Worm (Caenorhabditis elegans) whole organism, L4 larva: ENCODE data around the gene C06A1.7.
A peak's percentile ranks its signal among the peaks of the same experiment; 100 is the strongest.

Experiments
- F49E8.2 ChIP-seq: sonication (generic microtip); optimal IDR thresholded peaks from 2 replicates; lab custom pipeline; 2016; ENCODE audit warnings: missing compliant biosample characterization, mild to moderate bottlenecking, missing genetic modification characterization, borderline replicate concordance
- R02D3.7 ChIP-seq: fragments of 150-350 bp; sonication (generic microtip); optimal IDR thresholded peaks from 3 replicates; lab custom pipeline; 2014; ENCODE audit warnings: missing biosample characterization, missing genetic modification characterization
- T20F7.1 ChIP-seq: fragments of 200-800 bp; sonication (Bioruptor generic); optimal IDR thresholded peaks from 2 replicates; lab custom pipeline; 2018; ENCODE audit warnings: mild to moderate bottlenecking, missing genetic modification characterization, missing compliant biosample characterization
- T26A8.4 ChIP-seq: fragments of 200-800 bp; sonication (Bioruptor generic); IDR thresholded peaks from 2 replicates; pipeline ENCODE4 v1.3.6; 2022; ENCODE audit warnings: missing genetic modification characterization, missing compliant biosample characterization
- Y75B8A.6 ChIP-seq: fragments of 200-800 bp; sonication (Bioruptor generic); IDR thresholded peaks from 2 replicates; pipeline ENCODE4 v1.3.6; 2022; ENCODE audit warnings: missing genetic modification reagents, missing genetic modification characterization, missing compliant biosample characterization
- ZK337.2 ChIP-seq: fragments of 200-800 bp; sonication (Bioruptor generic); IDR thresholded peaks from 2 replicates; pipeline ENCODE4 v1.3.6; 2022; ENCODE audit warnings: missing genetic modification reagents, missing genetic modification characterization, missing compliant biosample characterization
- aha-1 ChIP-seq: fragments of 150-350 bp; peaks from one replicate; lab custom pipeline; 2014; ENCODE audit warnings: missing biosample characterization, missing genetic modification characterization
- ama-1 ChIP-seq: fragments of 150-350 bp; optimal IDR thresholded peaks from 2 replicates; lab custom pipeline; 2014; ENCODE audit warnings: inconsistent platforms, mixed read lengths
- arid-1 ChIP-seq: fragments of 200-800 bp; sonication (Bioruptor generic); conservative IDR thresholded peaks from 2 replicates; pipeline ENCODE4 v1.3.6; 2022; ENCODE audit warnings: missing genetic modification reagents, missing genetic modification characterization, missing compliant biosample characterization
- ceh-20 ChIP-seq: fragments of 200-800 bp; sonication (Bioruptor generic); IDR thresholded peaks from 2 replicates; pipeline ENCODE4 v1.3.6; 2022; ENCODE audit warnings: missing genetic modification reagents, missing genetic modification characterization, missing compliant biosample characterization
- ceh-82 ChIP-seq: sonication (generic microtip); optimal IDR thresholded peaks from 2 replicates; lab custom pipeline; 2017; ENCODE audit warnings: missing biosample characterization, missing genetic modification characterization
- cey-2 ChIP-seq: sonication (generic microtip); optimal IDR thresholded peaks from 3 replicates; lab custom pipeline; 2017; ENCODE audit warnings: missing genetic modification characterization, mild to moderate bottlenecking, missing compliant biosample characterization, antibody characterized with exemption, borderline replicate concordance; ENCODE audit not compliant: insufficient read depth
- ctbp-1 ChIP-seq: fragments of 200-800 bp; sonication (Bioruptor generic); IDR thresholded peaks from 2 replicates; pipeline ENCODE4 v1.3.6; 2022; ENCODE audit warnings: missing genetic modification reagents, missing genetic modification characterization, missing compliant biosample characterization
- dpl-1 ChIP-seq: fragments of 150-350 bp; optimal IDR thresholded peaks from 2 replicates; lab custom pipeline; 2014; ENCODE audit warnings: missing biosample characterization, missing genetic modification reagents, missing genetic modification characterization
- dve-1 ChIP-seq: sonication (generic microtip); optimal IDR thresholded peaks from 2 replicates; lab custom pipeline; 2017; ENCODE audit warnings: antibody characterized with exemption, mild to moderate bottlenecking, missing genetic modification characterization, missing compliant biosample characterization; ENCODE audit not compliant: insufficient read depth
- egl-43 ChIP-seq: fragments of 200-800 bp; sonication (Bioruptor generic); IDR thresholded peaks from 2 replicates; pipeline ENCODE4 v1.3.6; 2022; ENCODE audit warnings: missing genetic modification reagents, missing genetic modification characterization, missing compliant biosample characterization
- fkh-10 ChIP-seq: fragments of 150-350 bp; optimal IDR thresholded peaks from 2 replicates; lab custom pipeline; 2014; ENCODE audit warnings: missing biosample characterization, missing genetic modification reagents, missing genetic modification characterization
- hlh-30 ChIP-seq: sonication (generic microtip); optimal IDR thresholded peaks from 2 replicates; lab custom pipeline; 2017; ENCODE audit warnings: antibody characterized with exemption, mild to moderate bottlenecking, missing genetic modification characterization, missing compliant biosample characterization; ENCODE audit not compliant: insufficient read depth
- hmg-1.1 ChIP-seq: fragments of 200-800 bp; sonication (Bioruptor generic); IDR thresholded peaks from 2 replicates; pipeline ENCODE4 v1.3.6; 2022; ENCODE audit warnings: missing genetic modification reagents, missing genetic modification characterization, missing compliant biosample characterization
- jun-1 ChIP-seq: fragments of 150-350 bp; optimal IDR thresholded peaks from 2 replicates; lab custom pipeline; 2014; ENCODE audit warnings: missing biosample characterization, missing genetic modification reagents, missing genetic modification characterization
- lim-7 ChIP-seq: fragments of 200-800 bp; sonication (Bioruptor generic); IDR thresholded peaks from 2 replicates; pipeline ENCODE4 v1.3.6; 2022; ENCODE audit warnings: missing genetic modification characterization, missing compliant biosample characterization
- lin-1 ChIP-seq: fragments of 200-800 bp; sonication (Bioruptor generic); IDR thresholded peaks from 2 replicates; pipeline ENCODE4 v1.3.6; 2022; ENCODE audit warnings: missing genetic modification reagents, missing genetic modification characterization, missing compliant biosample characterization
- lin-13 ChIP-seq: fragments of 150-350 bp; optimal IDR thresholded peaks from 2 replicates; lab custom pipeline; 2014; ENCODE audit warnings: missing biosample characterization, missing genetic modification reagents, missing genetic modification characterization
- lin-15B ChIP-seq: fragments of 150-350 bp; sonication (generic microtip); optimal IDR thresholded peaks from 3 replicates; lab custom pipeline; 2014; ENCODE audit warnings: missing biosample characterization, missing genetic modification characterization
- lin-38 ChIP-seq: fragments of 200-800 bp; sonication (Bioruptor generic); IDR thresholded peaks from 2 replicates; pipeline ENCODE4 v1.3.6; 2022; ENCODE audit warnings: missing genetic modification reagents, missing genetic modification characterization, missing compliant biosample characterization
- madf-5 ChIP-seq, 2 experiments: fragments of 200-800 bp; sonication (Bioruptor generic); IDR thresholded peaks; 2 replicates each; pipeline ENCODE4 v1.3.6; 2022; ENCODE audit warnings: missing compliant biosample characterization in 2 of 2, missing genetic modification characterization in 2 of 2
- madf-9 ChIP-seq: fragments of 200-800 bp; sonication (Bioruptor generic); conservative IDR thresholded peaks from 2 replicates; pipeline ENCODE4 v1.3.6; 2022; ENCODE audit warnings: missing genetic modification reagents, missing genetic modification characterization, missing compliant biosample characterization
- mxl-2 ChIP-seq: fragments of 200-800 bp; sonication (Bioruptor generic); conservative IDR thresholded peaks from 2 replicates; pipeline ENCODE4 v1.3.6; 2022; ENCODE audit warnings: missing genetic modification reagents, missing genetic modification characterization, missing compliant biosample characterization
- nhr-11 ChIP-seq: fragments of 150-350 bp; optimal IDR thresholded peaks from 2 replicates; lab custom pipeline; 2014; ENCODE audit warnings: missing biosample characterization, missing genetic modification characterization
- nhr-25 ChIP-seq: sonication (generic microtip); optimal IDR thresholded peaks from 2 replicates; lab custom pipeline; 2017; ENCODE audit warnings: missing genetic modification characterization, mild to moderate bottlenecking, missing compliant biosample characterization, antibody characterized with exemption, moderate library complexity, borderline replicate concordance; ENCODE audit not compliant: insufficient read depth
- nhr-6 ChIP-seq: fragments of 150-350 bp; optimal IDR thresholded peaks from 2 replicates; lab custom pipeline; 2014; ENCODE audit warnings: missing biosample characterization, missing genetic modification characterization
- nhr-76 ChIP-seq: fragments of 150-350 bp; optimal IDR thresholded peaks from 2 replicates; lab custom pipeline; 2014; ENCODE audit warnings: missing biosample characterization, missing genetic modification characterization
- pha-4 ChIP-seq, 2 experiments: fragments of 150-350 bp in 1 of 2; fragments of 200-800 bp in 1 of 2; sonication (Bioruptor generic) in 1 of 2; IDR thresholded peaks in 1 of 2; optimal IDR thresholded peaks in 1 of 2; 2 replicates each; pipeline versions ENCODE4 v1.3.6 to Lab custom; 2014 to 2022; ENCODE audit warnings: missing genetic modification characterization in 2 of 2, missing genetic modification reagents in 2 of 2, missing biosample characterization in 1 of 2, missing compliant biosample characterization in 1 of 2
- rbr-2 ChIP-seq: sonication (generic microtip); optimal IDR thresholded peaks from 2 replicates; lab custom pipeline; 2016; ENCODE audit warnings: missing genotype, missing genetic modification characterization, missing compliant biosample characterization
- sdz-12 ChIP-seq: fragments of 200-800 bp; sonication (Bioruptor generic); optimal IDR thresholded peaks from 2 replicates; lab custom pipeline; 2018; ENCODE audit warnings: mild to moderate bottlenecking, missing genetic modification characterization, missing compliant biosample characterization
- set-16 ChIP-seq: fragments of 200-800 bp; sonication (Bioruptor generic); IDR thresholded peaks from 2 replicates; pipeline ENCODE4 v1.3.6; 2022; ENCODE audit warnings: missing genetic modification reagents, missing genetic modification characterization, missing compliant biosample characterization
- snpc-1.2 ChIP-seq: fragments of 200-800 bp; sonication (Bioruptor generic); IDR thresholded peaks from 2 replicates; pipeline ENCODE4 v1.3.6; 2022; ENCODE audit warnings: missing genetic modification reagents, missing genetic modification characterization, missing compliant biosample characterization
- spr-3 ChIP-seq: fragments of 200-800 bp; sonication (Bioruptor generic); optimal IDR thresholded peaks from 2 replicates; lab custom pipeline; 2018; ENCODE audit warnings: mild to moderate bottlenecking, missing genetic modification characterization, missing compliant biosample characterization
- tag-97 ChIP-seq: fragments of 200-800 bp; sonication (Bioruptor generic); IDR thresholded peaks from 2 replicates; pipeline ENCODE4 v1.3.6; 2022; ENCODE audit warnings: missing genetic modification characterization, missing compliant biosample characterization
- zag-1 ChIP-seq: fragments of 150-350 bp; optimal IDR thresholded peaks from 2 replicates; lab custom pipeline; 2014; ENCODE audit warnings: missing biosample characterization, missing genetic modification characterization
- zfp-3 ChIP-seq: fragments of 200-800 bp; sonication (Bioruptor generic); conservative IDR thresholded peaks from 2 replicates; pipeline ENCODE4 v1.3.6; 2022; ENCODE audit warnings: missing genetic modification reagents, missing genetic modification characterization, missing compliant biosample characterization
- zip-2 ChIP-seq: fragments of 150-350 bp; optimal IDR thresholded peaks from 2 replicates; lab custom pipeline; 2014; ENCODE audit warnings: missing biosample characterization, missing genetic modification characterization
- ztf-11 ChIP-seq: fragments of 150-350 bp; optimal IDR thresholded peaks from 2 replicates; lab custom pipeline; 2014; ENCODE audit warnings: missing biosample characterization, missing genetic modification characterization

Gene C06A1.7

ce11 chrII:10544374-10544908, 20.2 kb upstream of the C06A1.7 start (continued):
- TF ChIP-seq ZK337.2 (GFP tag; lab: Robert Waterston, UW) (0 out of 2 replicates have a peak, but pooled peaks have one; percentile 5), R02D3.7 (no peak), Y75B8A.6 (GFP tag; lab: Robert Waterston, UW) (0 out of 2 replicates have a peak, but pooled peaks have one; percentile 38), T26A8.4 (0 out of 2 replicates have a peak, but pooled peaks have one; percentile 9), nhr-6 (no peak), zip-2 (tag; lab: Kevin White, UChicago) (no peak), lim-7 (GFP tag; lab: Robert Waterston, UW) (peak; percentile 2; the same call in 1 of the 2 replicates), dve-1 (tag; lab: Kevin White, UChicago) (peak; percentile 3), rbr-2 (tag; lab: Kevin White, UChicago) (no peak), aha-1 (peak; percentile 94), tag-97 (GFP tag; lab: Robert Waterston, UW) (no peak), set-16 (GFP tag; lab: Robert Waterston, UW) (peak; percentile 38; the same call in 1 of the 2 replicates), ceh-20 (no peak), arid-1 (GFP tag; lab: Robert Waterston, UW) (peak; percentile 5; the same call in 1 of the 2 replicates), nhr-76 (tag; lab: Kevin White, UChicago) (no peak), zag-1 (tag; lab: Kevin White, UChicago) (no peak)

ce11 chrII:10545213-10545612, 19.5 kb upstream of the C06A1.7 start:
- 0 out of 2 replicates have a peak, but pooled peaks have one; percentile 27 for TF ChIP-seq pha-4 (GFP tag; IDR thresholded peaks at IDR 0.05; lab: Robert Waterston, UW)
- TF ChIP-seq pha-4 (tag; optimal IDR thresholded peaks at IDR 0.05; lab: Kevin White, UChicago): no peak
- TF ChIP-seq lin-15B (tag; lab: Kevin White, UChicago): no peak
- TF ChIP-seq lin-13 (GFP tag; lab: Kevin White, UChicago): peak; percentile 69
- TF ChIP-seq ZK337.2 (GFP tag; lab: Robert Waterston, UW): 0 out of 2 replicates have a peak, but pooled peaks have one; percentile 30
- no peak for TF ChIP-seq fkh-10 (GFP tag; lab: Kevin White, UChicago)
- TF ChIP-seq madf-5 (GFP tag; IDR thresholded peaks at IDR 0.05; lab: Robert Waterston, UW): peak in 1 of 2 experiments; percentile 49; a peak in 1 of 4 replicates
- TF ChIP-seq Y75B8A.6 (GFP tag; lab: Robert Waterston, UW): peak; percentile 75; the same call in 1 of the 2 replicates
- TF ChIP-seq ztf-11 (tag; lab: Kevin White, UChicago): no peak
- TF ChIP-seq ceh-82 (tag; lab: Kevin White, UChicago): no peak
- TF ChIP-seq ctbp-1: peak; percentile 36; the same call in 1 of the 2 replicates
- TF ChIP-seq jun-1 (tag; lab: Kevin White, UChicago): no peak
- TF ChIP-seq snpc-1.2 (GFP tag; lab: Robert Waterston, UW): peak; percentile 64; the same call in 1 of the 2 replicates
- TF ChIP-seq madf-9 (GFP tag; lab: Robert Waterston, UW): no peak
- 0 out of 2 replicates have a peak, but pooled peaks have one; percentile 24 for TF ChIP-seq zfp-3
- TF ChIP-seq ama-1: peak; percentile 84
- peak; percentile 23 for TF ChIP-seq F49E8.2 (tag; lab: Kevin White, UChicago)
- TF ChIP-seq dpl-1 (GFP tag; lab: Kevin White, UChicago): no peak
- no peak for TF ChIP-seq mxl-2 (GFP tag; lab: Robert Waterston, UW)
- TF ChIP-seq lim-7 (GFP tag; lab: Robert Waterston, UW): 0 out of 2 replicates have a peak, but pooled peaks have one; percentile 55
- TF ChIP-seq arid-1 (GFP tag; lab: Robert Waterston, UW): peak; percentile 50; the same call in 1 of the 2 replicates
- TF ChIP-seq sdz-12 (GFP tag; lab: Kevin White, UChicago): peak; percentile 68
- TF ChIP-seq cey-2 (tag; lab: Kevin White, UChicago): no peak
- TF ChIP-seq T20F7.1: peak; percentile 2
- 0 out of 2 replicates have a peak, but pooled peaks have one; percentile 5 for TF ChIP-seq hmg-1.1 (GFP tag; lab: Robert Waterston, UW)
- no peak for TF ChIP-seq spr-3
- peak; percentile 99 for TF ChIP-seq aha-1
- peak; percentile 50 for TF ChIP-seq egl-43 (GFP tag; lab: Robert Waterston, UW)
- TF ChIP-seq nhr-6: no peak
- peak; percentile 42; the same call in 1 of the 2 replicates for TF ChIP-seq lin-38 (GFP tag; lab: Robert Waterston, UW)
- no peak for TF ChIP-seq hlh-30 (tag; lab: Kevin White, UChicago)
- TF ChIP-seq nhr-11: no peak
- peak; percentile 15; the same call in 1 of the 2 replicates for TF ChIP-seq lin-1 (GFP tag; lab: Robert Waterston, UW)
- TF ChIP-seq nhr-25 (tag; lab: Kevin White, UChicago): peak; percentile 3
